Fruit fly (Drosophila melanogaster): ENCODE measurements around the gene CG17328.

CG17328 gene

DNA sequence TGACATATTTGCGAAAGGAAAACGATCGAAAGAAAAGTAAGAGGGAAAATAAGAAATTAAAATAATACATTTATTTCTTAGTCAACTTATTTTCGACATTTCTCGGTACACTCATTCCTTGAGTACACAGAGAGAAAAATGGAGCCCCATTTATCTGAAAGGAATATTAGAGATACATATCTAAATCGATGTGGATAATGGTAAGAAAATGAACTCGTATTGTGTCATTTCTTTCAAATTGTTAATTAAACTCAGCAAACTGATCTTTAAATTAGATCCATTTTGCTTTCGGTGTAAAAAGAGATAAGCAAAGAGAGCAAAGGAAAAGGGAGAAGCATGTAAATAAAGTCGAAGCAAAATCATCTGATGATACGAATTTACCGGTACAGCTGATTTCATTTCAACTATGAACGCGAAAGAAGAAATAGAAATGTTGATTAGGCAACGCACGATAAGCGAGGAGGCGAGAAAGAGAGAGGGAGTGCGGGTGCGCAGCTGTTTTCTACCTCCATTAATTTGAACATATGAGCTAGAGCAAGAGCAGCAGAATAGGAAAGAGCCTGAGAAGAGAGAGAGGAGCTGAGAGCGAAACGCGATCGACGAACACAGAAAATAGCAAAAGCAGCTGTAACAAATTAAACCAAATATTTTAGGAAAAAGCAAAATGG is 13.9 kb upstream of the CG17328 start:
- TF ChIP-seq CG8478 (optimal IDR thresholded peaks at IDR 0.05): no peak
- no peak for TF ChIP-seq CTCF (optimal IDR thresholded peaks at IDR 0.05)

DNA sequence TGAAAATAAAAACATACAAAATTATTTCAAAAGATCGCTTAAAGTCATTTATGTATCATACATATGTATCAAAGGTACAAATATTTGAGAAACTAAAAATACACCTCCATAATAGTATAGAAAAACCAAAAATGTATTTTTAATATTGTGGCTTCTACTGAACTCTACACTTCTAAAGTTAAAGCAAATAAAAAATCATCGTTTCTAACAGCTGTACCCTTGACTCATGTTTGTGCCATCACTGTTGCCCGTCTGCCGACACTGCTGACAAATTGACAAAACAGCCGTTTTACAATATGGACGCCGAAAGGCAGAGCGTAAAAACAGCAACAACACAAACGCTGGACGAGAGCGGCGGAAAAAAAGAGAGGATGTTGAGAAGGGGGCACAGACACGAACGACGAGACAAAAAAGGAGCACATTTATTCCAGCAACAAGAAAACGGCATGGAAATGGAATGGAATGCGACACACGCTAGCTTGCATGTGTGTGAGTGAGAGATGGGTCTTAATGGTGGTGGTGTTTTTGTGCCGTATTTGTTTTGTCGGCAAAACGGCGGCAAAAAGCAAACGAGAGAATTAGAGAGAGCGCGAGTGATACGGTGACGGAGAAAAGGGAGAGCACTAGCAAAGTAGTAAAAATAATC is 13.3 kb upstream of the CG17328 start:
- TF ChIP-seq CTCF (optimal IDR thresholded peaks at IDR 0.05) (peak in 1 of 2 experiments; percentile 3), CG8478 (optimal IDR thresholded peaks at IDR 0.05) (no peak)

DNA sequence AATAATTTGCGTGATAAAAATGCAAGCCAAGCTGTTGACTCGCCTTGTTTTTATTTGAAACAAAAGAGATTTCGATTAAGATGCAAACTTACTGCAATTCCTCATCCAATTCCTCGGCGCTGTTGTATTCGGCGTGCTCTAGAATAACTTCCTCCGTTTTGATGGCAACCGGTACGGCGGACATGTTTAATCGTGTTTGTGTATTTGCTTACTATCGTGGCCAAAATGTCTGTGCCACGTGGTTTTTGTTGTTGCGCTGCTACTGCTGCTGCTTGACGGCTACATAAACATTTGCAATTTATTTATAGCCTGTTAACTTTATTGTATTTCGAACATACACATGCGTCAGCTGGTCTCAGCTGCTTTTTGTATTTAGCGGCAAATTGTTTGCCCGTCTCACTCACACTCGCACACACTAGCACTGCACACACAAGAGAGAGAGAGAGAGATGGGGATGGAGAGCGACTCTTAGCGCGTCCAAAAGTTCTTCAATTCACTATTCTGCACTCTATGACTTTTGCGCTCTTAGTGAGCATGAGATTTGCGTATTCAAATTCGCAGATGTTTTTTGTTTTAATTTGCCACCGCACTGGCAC is 12.6 kb upstream of the CG17328 start:
- TF ChIP-seq CG8478 (optimal IDR thresholded peaks at IDR 0.05): no peak
- no peak for TF ChIP-seq CTCF (optimal IDR thresholded peaks at IDR 0.05)

DNA sequence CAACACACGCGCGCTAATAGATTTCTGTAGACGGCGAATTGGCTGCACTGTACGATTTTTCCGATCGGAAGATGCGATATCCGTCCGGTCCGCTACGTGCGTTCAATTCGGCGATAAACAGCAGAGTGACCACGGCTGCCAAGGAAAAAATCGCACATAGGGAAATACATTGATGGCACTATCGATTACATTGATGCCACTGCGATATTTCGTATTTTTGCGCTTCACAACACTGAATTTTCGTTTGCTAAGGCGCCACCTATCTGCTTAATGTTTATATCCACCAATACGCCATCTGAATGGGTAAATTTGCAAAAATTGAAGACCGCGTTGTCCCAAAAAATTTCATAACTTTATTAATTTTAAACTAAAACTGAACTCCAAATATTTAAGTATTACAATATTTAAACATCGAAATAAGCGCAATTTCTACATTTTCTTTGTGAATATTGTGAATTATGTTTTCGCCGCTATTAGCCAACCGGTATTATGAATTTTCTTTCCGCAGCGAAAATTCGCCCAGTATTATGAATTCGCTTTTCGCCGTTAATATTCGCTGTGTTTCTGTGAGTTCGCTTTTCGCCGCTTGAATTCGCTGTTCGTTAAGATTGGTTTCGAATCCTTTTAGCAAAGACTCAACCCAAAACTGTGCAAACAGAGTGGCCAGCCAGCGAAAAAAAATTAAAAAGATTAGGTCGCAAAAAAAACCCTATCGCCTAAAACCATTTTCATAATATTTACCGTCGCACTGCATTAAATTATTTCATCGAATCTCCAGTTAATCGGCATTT is 11.9 kb upstream of the CG17328 start, which contains the start of the genes crp and pkaap:
TSS of gene crp (minus strand) at position 129 of the 791 bp plus-strand sequence.
TSS of gene pkaap (plus strand) at position 689 of the 791 bp plus-strand sequence.
- peak; percentile 98 for TF ChIP-seq CTCF (optimal IDR thresholded peaks at IDR 0.05)
- no peak for TF ChIP-seq CG8478 (optimal IDR thresholded peaks at IDR 0.05)

DNA sequence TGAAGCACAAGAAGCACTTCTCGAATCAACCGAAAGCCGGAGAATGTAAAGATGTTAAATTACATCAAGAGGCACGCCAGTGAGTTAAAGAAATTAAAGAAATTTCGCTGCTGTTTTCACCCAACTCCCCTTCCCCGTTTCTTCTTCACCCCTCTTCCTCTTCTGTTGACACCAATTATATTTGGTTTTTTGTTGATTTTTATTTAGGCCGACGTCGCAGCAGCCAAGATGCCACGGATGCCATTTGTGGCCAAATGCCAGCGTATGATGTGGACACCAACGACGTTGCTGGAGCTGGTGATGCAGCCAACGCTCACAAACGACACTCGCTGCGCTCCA is 11.4 kb upstream of the CG17328 start:
- TF ChIP-seq CTCF (optimal IDR thresholded peaks at IDR 0.05) (no peak), CG8478 (optimal IDR thresholded peaks at IDR 0.05) (no peak)

DNA sequence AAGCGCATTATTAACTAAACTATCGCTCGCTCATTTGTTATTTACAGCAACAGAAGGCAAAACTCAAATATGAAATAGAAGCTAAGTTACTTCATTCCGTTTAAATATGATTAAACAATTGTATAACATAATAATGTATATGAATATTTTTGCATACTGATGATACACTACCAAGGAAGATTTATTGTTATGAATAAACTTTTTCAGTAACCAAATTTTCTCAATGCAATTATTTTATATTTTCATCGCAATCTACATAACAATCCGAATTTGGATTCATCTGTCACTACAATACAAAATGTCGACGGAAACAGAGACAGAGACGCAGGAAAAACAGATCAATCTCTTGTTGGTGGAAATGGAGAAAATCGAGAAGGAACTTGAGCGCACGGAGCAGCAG is 8.8 kb upstream of the CG17328 start, which contains the start of gene CG17329:
TSS of gene CG17329 (plus strand) at position 301 of the 400 bp plus-strand sequence.
- TF ChIP-seq CG8478 (optimal IDR thresholded peaks at IDR 0.05) (no peak), CTCF (optimal IDR thresholded peaks at IDR 0.05) (no peak)

DNA sequence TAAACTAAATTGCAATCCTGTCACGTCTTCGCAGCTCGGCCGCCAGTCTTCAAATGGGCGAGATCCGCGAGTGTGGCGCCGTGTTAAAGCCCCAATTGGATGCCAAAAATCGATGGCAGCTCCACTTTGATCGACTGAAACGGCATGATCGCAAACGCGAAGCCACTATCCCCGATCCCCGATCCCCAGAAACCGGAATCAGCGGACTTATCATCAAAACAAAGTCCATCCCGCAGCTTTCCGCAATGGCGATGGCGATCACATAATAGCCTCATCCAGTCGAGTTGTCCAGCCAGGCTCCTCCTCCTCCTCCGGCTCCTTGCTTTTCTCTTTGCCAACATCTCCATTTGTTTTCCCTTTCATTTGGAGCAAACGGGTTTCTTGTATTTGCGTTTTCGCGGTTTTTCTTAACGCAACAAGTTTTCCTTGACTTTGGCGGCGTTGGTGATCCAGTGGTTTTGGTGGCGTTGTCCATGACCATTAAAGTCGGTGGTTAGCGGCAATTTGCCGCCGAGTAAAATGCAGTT is 6.7 kb upstream of the CG17328 start, which contains the start of gene CG13258:
TSS of gene CG13258 (minus strand) at position 51 of the 527 bp plus-strand sequence.
- TF ChIP-seq CG8478 (optimal IDR thresholded peaks at IDR 0.05) (no peak), CTCF (optimal IDR thresholded peaks at IDR 0.05) (no peak)

DNA sequence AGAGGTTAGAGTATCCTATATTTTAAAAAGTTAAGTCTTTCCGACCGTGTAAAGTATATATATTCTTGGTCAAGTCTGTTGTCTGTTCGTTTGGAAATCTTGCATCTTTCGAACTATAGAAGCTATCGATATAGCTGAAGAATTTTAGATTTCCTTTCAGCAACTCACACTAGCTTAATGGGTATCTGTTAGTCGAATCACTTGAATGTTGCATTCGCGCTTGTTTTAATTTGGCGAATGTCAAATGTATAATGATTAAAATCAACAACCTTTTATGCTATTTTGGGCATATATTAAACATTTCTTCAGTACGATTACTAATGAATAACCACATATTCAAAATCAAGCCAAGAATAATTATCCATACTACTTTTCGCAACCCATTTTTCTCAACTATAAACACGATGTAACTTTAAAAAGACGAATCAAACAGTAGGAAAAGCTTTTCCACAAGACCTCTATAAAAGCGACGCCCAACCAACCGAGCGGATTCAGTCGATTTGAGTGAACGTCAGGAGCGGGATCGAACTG is 6.0 kb upstream of the CG17328 start, which contains the start of gene Cyp303a1:
TSS of gene Cyp303a1 (plus strand) at position 481 of the 531 bp plus-strand sequence.
- TF ChIP-seq CTCF (optimal IDR thresholded peaks at IDR 0.05) (no peak), CG8478 (optimal IDR thresholded peaks at IDR 0.05) (no peak)

DNA sequence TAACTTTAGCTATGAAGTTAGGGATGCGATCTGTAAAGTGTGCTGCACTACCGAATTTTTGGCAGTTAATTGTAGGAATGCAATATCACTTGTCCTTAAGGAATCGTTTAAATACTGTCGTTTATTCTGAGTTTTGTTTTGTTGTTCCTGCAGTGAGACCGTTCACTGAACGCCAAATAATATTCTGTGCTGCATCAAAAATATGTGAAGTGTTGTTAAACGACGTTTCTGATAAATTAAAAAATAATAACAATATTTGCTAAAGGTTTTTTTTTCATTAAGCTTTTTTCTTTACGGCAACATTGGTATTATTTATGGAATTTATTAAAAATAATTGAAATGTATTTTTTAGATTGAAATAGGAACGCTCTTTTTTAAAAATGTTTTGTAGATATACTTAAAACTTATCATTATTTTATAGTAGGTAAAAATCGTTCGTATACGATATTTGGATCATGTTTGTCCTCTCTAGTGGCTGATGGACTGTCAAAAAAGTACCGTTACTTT is 3.1 kb downstream of the CG17328 start, which contains the start of gene GMF:
TSS of gene GMF (minus strand) at position 182 of the 507 bp plus-strand sequence.
- TF ChIP-seq CG8478 (optimal IDR thresholded peaks at IDR 0.05) (no peak), CTCF (optimal IDR thresholded peaks at IDR 0.05) (peak in 1 of 2 experiments; percentile 18)

DNA sequence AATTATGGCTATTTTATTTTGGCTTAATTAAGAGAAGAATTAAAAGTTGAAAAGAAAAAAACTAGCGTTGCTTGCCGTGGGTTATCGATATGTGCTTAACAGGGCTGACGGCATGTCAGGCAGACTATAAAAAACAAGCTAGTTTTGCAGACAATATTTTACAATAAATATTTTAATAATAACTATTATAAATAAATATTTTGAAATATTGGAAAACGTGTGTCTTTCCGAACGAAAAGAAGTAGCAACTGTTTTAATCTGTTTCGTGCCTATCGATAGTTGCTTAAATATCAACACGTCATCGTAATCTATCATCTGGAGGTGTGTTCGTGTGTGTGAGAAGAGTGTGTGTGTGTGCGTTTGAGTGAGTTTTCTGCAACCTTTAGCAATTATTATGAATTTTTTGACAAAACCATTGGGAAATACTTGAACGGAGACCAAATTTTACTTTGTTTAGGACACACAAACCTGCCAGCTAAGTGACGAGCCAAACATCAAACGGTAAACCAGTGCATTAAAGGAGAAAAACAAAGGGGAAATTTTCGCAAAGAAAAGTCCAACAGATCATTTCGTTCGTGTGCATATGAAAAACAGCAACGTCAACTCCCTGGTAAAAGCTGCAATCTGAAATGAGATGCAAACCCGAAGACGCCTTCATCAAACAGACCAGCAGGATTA is 7.4 kb downstream of the CG17328 start, which contains the start of the genes CG5861 and Syx5:
TSS of gene CG5861 (minus strand) at position 273 of the 678 bp plus-strand sequence.
TSS of gene Syx5 (plus strand) at position 321 of the 678 bp plus-strand sequence.
- TF ChIP-seq CTCF (optimal IDR thresholded peaks at IDR 0.05) (no peak), CG8478 (optimal IDR thresholded peaks at IDR 0.05) (no peak)

DNA sequence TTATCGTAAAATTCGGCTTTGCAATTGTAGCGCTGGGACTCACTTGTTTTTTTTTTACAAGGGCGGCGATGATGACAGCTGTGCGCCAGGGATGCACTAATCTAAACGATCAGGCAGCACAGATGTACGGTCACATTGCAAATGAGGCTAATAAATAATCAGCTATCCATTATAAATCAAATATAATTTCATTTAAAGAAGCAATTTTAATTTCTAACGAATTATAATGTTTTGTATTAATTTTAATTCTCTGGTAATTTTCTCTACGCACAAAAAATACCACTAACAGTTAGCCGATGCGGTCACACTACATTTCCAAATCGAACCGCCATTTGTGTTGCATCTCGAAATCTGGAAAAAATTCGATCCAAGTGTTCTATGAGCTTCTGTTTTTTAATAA is 10.9 kb downstream of the CG17328 start, which contains the start of the genes cni and fzy:
TSS of gene cni (minus strand) at position 79 of the 400 bp plus-strand sequence.
TSS of gene fzy (plus strand) at position 309 of the 400 bp plus-strand sequence.
- peak in 1 of 2 experiments; percentile 6 for TF ChIP-seq CTCF (optimal IDR thresholded peaks at IDR 0.05)
- no peak for TF ChIP-seq CG8478 (optimal IDR thresholded peaks at IDR 0.05)

DNA sequence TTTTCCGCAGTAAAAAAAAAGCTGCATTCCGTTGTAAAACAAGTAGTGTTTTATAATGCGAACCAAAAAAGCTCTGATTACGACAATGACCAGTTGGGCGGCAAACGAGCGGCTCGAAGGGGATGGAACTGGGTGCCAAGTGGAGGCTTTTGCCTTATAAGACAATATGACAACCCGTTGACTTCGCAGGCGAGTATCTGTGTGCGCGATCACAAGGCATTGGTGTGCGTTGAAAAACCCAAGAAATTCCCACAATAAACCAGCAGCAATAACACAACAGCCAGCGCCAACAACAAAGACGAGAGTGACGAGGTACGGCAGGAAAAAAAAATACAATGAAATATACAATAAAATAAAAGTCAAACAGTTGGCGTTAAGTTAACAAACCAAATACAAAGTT is 15.3 kb downstream of the CG17328 start:
- TF ChIP-seq CG8478 (optimal IDR thresholded peaks at IDR 0.05): no peak
- no peak for TF ChIP-seq CTCF (optimal IDR thresholded peaks at IDR 0.05)

DNA sequence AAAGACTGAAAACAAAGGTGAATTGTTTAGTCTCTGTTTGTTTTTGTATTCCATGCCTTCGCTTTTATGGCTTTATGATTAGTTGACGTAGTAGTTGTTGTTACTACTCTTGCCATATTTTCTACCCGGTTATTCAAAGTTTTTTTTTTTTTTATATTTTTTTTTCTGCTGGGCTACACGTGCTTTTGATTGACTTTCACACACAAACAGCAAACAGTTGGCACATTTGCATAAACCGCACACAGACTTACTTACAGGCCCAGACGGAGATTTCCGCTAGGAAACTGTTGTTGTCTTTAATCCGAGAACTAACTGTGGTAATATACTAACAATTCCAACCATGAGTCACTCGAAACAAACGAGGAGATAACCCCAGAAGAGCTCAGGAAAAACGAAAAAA is 16.1 kb downstream of the CG17328 start:
- TF ChIP-seq CG8478 (optimal IDR thresholded peaks at IDR 0.05) (no peak), CTCF (optimal IDR thresholded peaks at IDR 0.05) (no peak)
